Worm (Caenorhabditis elegans): ENCODE measurements around the gene F49E8.6.

Gene F49E8.6

ce11 chrIV:7543662-7544061 lies 10.8 kb downstream of the F49E8.6 start:
- TF ChIP-seq unc-55 (GFP tag; optimal IDR thresholded peaks at IDR 0.05) (no peak), sma-9 (GFP tag; optimal IDR thresholded peaks at IDR 0.05) (no peak), sma-9 (tag; optimal IDR thresholded peaks at IDR 0.05) (no peak), mdl-1 (tag; optimal IDR thresholded peaks at IDR 0.05) (no peak), R02D3.7 (tag; optimal IDR thresholded peaks at IDR 0.05) (no peak), dmd-4 (tag; optimal IDR thresholded peaks at IDR 0.05) (no peak), nhr-77 (tag; optimal IDR thresholded peaks at IDR 0.05) (no peak), ceh-82 (tag; optimal IDR thresholded peaks at IDR 0.05) (no peak), gmeb-1 (tag; optimal IDR thresholded peaks at IDR 0.05) (no peak), ceh-16 (tag; optimal IDR thresholded peaks at IDR 0.05) (no peak), nhr-25 (tag; optimal IDR thresholded peaks at IDR 0.05) (no peak), lin-39 (tag; optimal IDR thresholded peaks at IDR 0.05) (no peak)

DNA sequence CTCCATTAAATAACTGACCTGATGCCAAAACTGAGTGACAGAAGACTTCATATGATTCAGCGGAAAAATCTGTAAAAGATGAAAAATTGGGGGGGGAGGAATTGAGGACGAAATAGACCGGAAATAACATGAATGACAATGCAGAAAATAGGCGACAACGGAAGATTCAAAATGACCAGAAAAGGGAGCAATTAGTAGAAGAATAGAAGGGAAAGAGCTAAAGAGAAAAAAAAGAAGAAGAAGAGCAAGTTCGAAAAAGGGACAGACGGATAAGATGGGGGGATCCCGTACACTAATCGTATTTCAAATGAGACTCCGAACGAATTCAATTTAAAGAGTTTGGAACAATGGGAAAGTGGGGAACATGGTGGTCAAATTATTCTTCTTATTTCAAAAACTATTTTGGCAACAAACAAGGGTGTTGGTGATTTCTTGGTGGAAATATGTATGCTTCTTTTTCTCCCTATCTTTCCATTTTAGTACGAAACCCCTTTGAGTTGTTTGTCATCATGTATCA lies 11.9 kb downstream of the F49E8.6 start, which contains the start of gene R05G6.10:
Gene R05G6.10, minus strand, starts transcription at position 51 of the 517 bp plus-strand sequence.
- TF ChIP-seq crh-2 (tag; optimal IDR thresholded peaks at IDR 0.05) (no peak), zag-1 (tag; optimal IDR thresholded peaks at IDR 0.05) (peak; percentile 2)

- no peak for TF ChIP-seq nhr-237 (tag; optimal IDR thresholded peaks at IDR 0.05)
- no peak for TF ChIP-seq snpc-4 (tag; optimal IDR thresholded peaks at IDR 0.05)
- no peak for TF ChIP-seq dmd-4 (tag; optimal IDR thresholded peaks at IDR 0.05)
- TF ChIP-seq mab-5 (tag; optimal IDR thresholded peaks at IDR 0.05), result no peak
- no peak for TF ChIP-seq C34F6.9 (tag; optimal IDR thresholded peaks at IDR 0.05)
- TF ChIP-seq sma-9 (GFP tag; optimal IDR thresholded peaks at IDR 0.05), result no peak
- TF ChIP-seq sma-9 (tag; optimal IDR thresholded peaks at IDR 0.05), result no peak
- TF ChIP-seq blmp-1 (tag; optimal IDR thresholded peaks at IDR 0.05; ENCODE audit: insufficient read depth), result no peak
- TF ChIP-seq fos-1 (tag; optimal IDR thresholded peaks at IDR 0.05), result no peak
Measured at ce11 chrIV:7532360-7532759, 22.1 kb downstream of the F49E8.6 start, which contains the start of gene R05G6.1. Gene R05G6.1, plus strand, starts transcription at chrIV:7532660.

- no peak for TF ChIP-seq peb-1 (tag; optimal IDR thresholded peaks at IDR 0.05)
- no peak for TF ChIP-seq unc-62 (GFP tag; optimal IDR thresholded peaks at IDR 0.05)
- no peak for TF ChIP-seq lin-13 (GFP tag; optimal IDR thresholded peaks at IDR 0.05)
- TF ChIP-seq nhr-10 (tag; optimal IDR thresholded peaks at IDR 0.05), result no peak
- TF ChIP-seq mdl-1 (tag; optimal IDR thresholded peaks at IDR 0.05), result no peak
- peak; percentile 34 for TF ChIP-seq fos-1 (tag; optimal IDR thresholded peaks at IDR 0.05)
- no peak for TF ChIP-seq lin-39 (tag; optimal IDR thresholded peaks at IDR 0.05)
- no peak for TF ChIP-seq R02D3.7 (tag; optimal IDR thresholded peaks at IDR 0.05)
- no peak for TF ChIP-seq unc-55 (GFP tag; optimal IDR thresholded peaks at IDR 0.05)
Measured at ce11 chrIV:7530226-7531070, 24.0 kb downstream of the F49E8.6 start.

DNA sequence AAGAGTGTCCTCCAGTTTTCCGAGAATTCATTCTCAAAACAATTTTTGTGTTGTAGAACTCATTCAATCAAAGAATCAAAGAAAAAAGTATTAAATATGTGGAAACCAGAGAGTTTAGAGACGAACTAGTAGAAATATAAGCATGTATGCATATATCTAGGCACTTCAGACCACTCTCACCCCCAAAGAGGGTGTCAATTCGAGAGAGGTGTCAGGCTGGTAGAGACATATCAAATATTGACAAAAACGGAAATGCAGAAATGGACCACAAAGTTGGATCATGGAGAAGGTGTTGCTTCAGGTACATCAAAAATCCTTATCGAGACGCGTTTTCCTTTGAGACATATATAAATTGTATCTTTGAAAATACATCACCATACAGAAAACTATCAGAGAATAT lies 30.7 kb downstream of the F49E8.6 start:
- TF ChIP-seq peb-1 (tag; optimal IDR thresholded peaks at IDR 0.05) (no peak), Y55F3AM.14 (GFP tag; optimal IDR thresholded peaks at IDR 0.05) (no peak), nhr-237 (tag; optimal IDR thresholded peaks at IDR 0.05) (no peak), alr-1 (tag; optimal IDR thresholded peaks at IDR 0.05) (no peak), ztf-4 (tag; optimal IDR thresholded peaks at IDR 0.05) (no peak)

- no peak for TF ChIP-seq fos-1 (tag; optimal IDR thresholded peaks at IDR 0.05)
- TF ChIP-seq unc-62 (GFP tag; optimal IDR thresholded peaks at IDR 0.05), result no peak
- no peak for TF ChIP-seq mbf-1 (tag; optimal IDR thresholded peaks at IDR 0.05)
- TF ChIP-seq egl-27 (tag; optimal IDR thresholded peaks at IDR 0.05), result no peak
- TF ChIP-seq nhr-12 (tag; optimal IDR thresholded peaks at IDR 0.05), result no peak
- TF ChIP-seq elt-1 (tag; optimal IDR thresholded peaks at IDR 0.05), result no peak
- TF ChIP-seq R02D3.7 (tag; optimal IDR thresholded peaks at IDR 0.05), result no peak
- TF ChIP-seq nhr-6 (tag; optimal IDR thresholded peaks at IDR 0.05), result no peak
- no peak for TF ChIP-seq elt-3 (tag; optimal IDR thresholded peaks at IDR 0.05)
- no peak for TF ChIP-seq nhr-77 (tag; optimal IDR thresholded peaks at IDR 0.05)
Measured at ce11 chrIV:7521591-7521990, 32.9 kb downstream of the F49E8.6 start.

Data from whole organism, L2 larva.